Worm (Caenorhabditis elegans) whole organism, late embryonic: ENCODE results near the gene pdtf-1.
"Not testable (repeated sequence)": the region's sequence is repeated elsewhere in the genome, so short reads cannot be mapped to it uniquely, and the experiment has no call there.

Experiments
- C38D4.7 ChIP-seq: fragments of 200-800 bp; sonication (Bioruptor generic); optimal IDR thresholded peaks from 2 replicates; lab custom pipeline; 2018; ENCODE audit warnings: mild to moderate bottlenecking, missing genetic modification characterization, moderate library complexity, missing compliant biosample characterization
- ahr-1 ChIP-seq: sonication (generic microtip); optimal IDR thresholded peaks from 2 replicates; lab custom pipeline; 2016; ENCODE audit warnings: missing genetic modification characterization, missing compliant biosample characterization
- ama-1 ChIP-seq: fragments of 150-350 bp; optimal IDR thresholded peaks from 2 replicates; lab custom pipeline; 2014
- ceh-18 ChIP-seq: sonication (generic microtip); optimal IDR thresholded peaks from 2 replicates; lab custom pipeline; 2016; ENCODE audit warnings: missing genetic modification characterization, missing compliant biosample characterization
- ceh-22 ChIP-seq: sonication (generic microtip); optimal IDR thresholded peaks from 2 replicates; lab custom pipeline; 2017; ENCODE audit warnings: missing biosample characterization, missing genetic modification characterization
- ceh-45 ChIP-seq: fragments of 200-800 bp; sonication (Bioruptor generic); IDR thresholded peaks from 2 replicates; pipeline ENCODE4 v1.3.6; 2022; ENCODE audit warnings: missing genetic modification reagents, missing genetic modification characterization, missing compliant biosample characterization
- ceh-9 ChIP-seq: sonication (generic microtip); optimal IDR thresholded peaks from 2 replicates; lab custom pipeline; 2016; ENCODE audit warnings: mild to moderate bottlenecking, missing genetic modification characterization, inconsistent platforms, missing compliant biosample characterization
- elt-2 ChIP-seq: sonication (generic microtip); optimal IDR thresholded peaks from 2 replicates; lab custom pipeline; 2016; ENCODE audit warnings: missing genetic modification reagents, missing genetic modification characterization, missing compliant biosample characterization
- elt-4 ChIP-seq: sonication (generic microtip); optimal IDR thresholded peaks from 2 replicates; lab custom pipeline; 2016; ENCODE audit warnings: missing genetic modification characterization, missing compliant biosample characterization
- gmeb-2 ChIP-seq: sonication (generic microtip); optimal IDR thresholded peaks from 2 replicates; lab custom pipeline; 2016; ENCODE audit warnings: missing genetic modification characterization, inconsistent platforms, missing compliant biosample characterization
- hlh-13 ChIP-seq: fragments of 200-800 bp; sonication (Bioruptor generic); optimal IDR thresholded peaks from 2 replicates; lab custom pipeline; 2018; ENCODE audit warnings: mild to moderate bottlenecking, missing genetic modification characterization, missing compliant biosample characterization
- hlh-15 ChIP-seq: sonication (generic microtip); optimal IDR thresholded peaks from 2 replicates; lab custom pipeline; 2016; ENCODE audit warnings: missing genetic modification characterization, missing compliant biosample characterization
- hlh-30 ChIP-seq: sonication (generic microtip); optimal IDR thresholded peaks from 2 replicates; lab custom pipeline; 2017; ENCODE audit warnings: antibody characterized with exemption, missing genetic modification characterization, missing compliant biosample characterization; ENCODE audit not compliant: insufficient read depth
- hlh-6 ChIP-seq: sonication (generic microtip); optimal IDR thresholded peaks from 2 replicates; lab custom pipeline; 2016; ENCODE audit warnings: missing genotype, missing genetic modification characterization, missing compliant biosample characterization
- hlh-8 ChIP-seq: sonication (generic microtip); optimal IDR thresholded peaks from 2 replicates; lab custom pipeline; 2016; ENCODE audit warnings: missing genotype, missing genetic modification characterization, missing compliant biosample characterization
- lin-11 ChIP-seq: fragments of 200-800 bp; sonication (Bioruptor generic); optimal IDR thresholded peaks from 2 replicates; lab custom pipeline; 2018; ENCODE audit warnings: mild to moderate bottlenecking, missing genetic modification characterization, missing compliant biosample characterization
- mec-3 ChIP-seq: sonication (generic microtip); optimal IDR thresholded peaks from 2 replicates; lab custom pipeline; 2016; ENCODE audit warnings: borderline replicate concordance, missing genetic modification characterization, missing compliant biosample characterization
- nfya-1 ChIP-seq: sonication (generic microtip); optimal IDR thresholded peaks from 2 replicates; lab custom pipeline; 2017; ENCODE audit warnings: missing genetic modification characterization, mild to moderate bottlenecking, missing compliant biosample characterization, antibody characterized with exemption, moderate library complexity
- npax-4 ChIP-seq: sonication (generic microtip); optimal IDR thresholded peaks from 2 replicates; lab custom pipeline; 2016; ENCODE audit warnings: missing genetic modification characterization, missing compliant biosample characterization
- odd-2 ChIP-seq: sonication (generic microtip); optimal IDR thresholded peaks from 2 replicates; lab custom pipeline; 2017; ENCODE audit warnings: antibody characterized with exemption, mild to moderate bottlenecking, missing genetic modification characterization, missing compliant biosample characterization
- pag-3 ChIP-seq: sonication (generic microtip); optimal IDR thresholded peaks from 2 replicates; lab custom pipeline; 2016; ENCODE audit warnings: missing compliant biosample characterization, missing genetic modification characterization, borderline replicate concordance
- pat-9 ChIP-seq: fragments of 200-800 bp; sonication (Bioruptor generic); optimal IDR thresholded peaks from 2 replicates; lab custom pipeline; 2018; ENCODE audit warnings: mild to moderate bottlenecking, missing genetic modification characterization, moderate library complexity, missing compliant biosample characterization
- pha-2 ChIP-seq: sonication (generic microtip); optimal IDR thresholded peaks from 2 replicates; lab custom pipeline; 2017; ENCODE audit warnings: mild to moderate bottlenecking, missing genetic modification characterization, missing compliant biosample characterization
- pqm-1 ChIP-seq: sonication (generic microtip); optimal IDR thresholded peaks from 2 replicates; lab custom pipeline; 2016; ENCODE audit warnings: missing genetic modification characterization, missing compliant biosample characterization
- pros-1 ChIP-seq: fragments of 150-350 bp; optimal IDR thresholded peaks from 2 replicates; lab custom pipeline; 2014; ENCODE audit warnings: missing biosample characterization, missing genetic modification reagents, missing genetic modification characterization
- ref-2 ChIP-seq: sonication (generic microtip); optimal IDR thresholded peaks from 2 replicates; lab custom pipeline; 2016; ENCODE audit warnings: missing genetic modification characterization, missing compliant biosample characterization
- rnt-1 ChIP-seq: sonication (generic microtip); optimal IDR thresholded peaks from 2 replicates; lab custom pipeline; 2016; ENCODE audit warnings: missing genetic modification characterization, missing compliant biosample characterization
- sdc-2 ChIP-seq: sonication (generic microtip); optimal IDR thresholded peaks from 2 replicates; lab custom pipeline; 2016; ENCODE audit warnings: missing genotype, missing genetic modification characterization, missing compliant biosample characterization
- syd-9 ChIP-seq: sonication (generic microtip); optimal IDR thresholded peaks from 2 replicates; lab custom pipeline; 2016; ENCODE audit warnings: mild to moderate bottlenecking, missing genetic modification characterization, moderate library complexity, missing compliant biosample characterization
- tbx-7 ChIP-seq: sonication (generic microtip); optimal IDR thresholded peaks from 2 replicates; lab custom pipeline; 2016; ENCODE audit warnings: missing genotype, missing genetic modification characterization, missing compliant biosample characterization
- ttx-3 ChIP-seq: sonication (generic microtip); optimal IDR thresholded peaks from 2 replicates; lab custom pipeline; 2016; ENCODE audit warnings: missing genetic modification reagents, missing genetic modification characterization, missing compliant biosample characterization
- unc-42 ChIP-seq: sonication (generic microtip); optimal IDR thresholded peaks from 2 replicates; lab custom pipeline; 2016; ENCODE audit warnings: missing genotype, missing genetic modification characterization, missing compliant biosample characterization
- unc-55 ChIP-seq: sonication (generic microtip); optimal IDR thresholded peaks from 2 replicates; lab custom pipeline; 2017; ENCODE audit warnings: missing biosample characterization, missing genetic modification reagents, missing genetic modification characterization

Gene pdtf-1

ce11 chrIV:8385662-8386061, 47.2 kb upstream of the pdtf-1 start:
- TF ChIP-seq pros-1 (tag; lab: Kevin White, UChicago) (no peak), ama-1 (no peak), ttx-3 (no peak), ceh-18 (no peak), hlh-6 (tag; lab: Kevin White, UChicago) (no peak), unc-42 (tag; lab: Kevin White, UChicago) (peak; percentile 45), ceh-9 (tag; lab: Kevin White, UChicago) (no peak)

- not testable (repeated sequence) for TF ChIP-seq pqm-1 (tag; lab: Kevin White, UChicago); C38D4.7 (GFP tag; lab: Kevin White, UChicago); unc-42 (tag; lab: Kevin White, UChicago)
Observed at ce11 chrIV:8389139-8389538, 43.7 kb upstream of the pdtf-1 start, which contains the start of gene D2096.10. D2096.10 (minus strand) TSS chrIV:8389239.

- no peak for TF ChIP-seq rnt-1 (tag; lab: Kevin White, UChicago)
- no peak for TF ChIP-seq ceh-22 (tag; lab: Kevin White, UChicago)
- TF ChIP-seq gmeb-2 (tag; lab: Kevin White, UChicago) = no peak
- no peak for TF ChIP-seq hlh-30 (tag; lab: Kevin White, UChicago)
- TF ChIP-seq elt-4 (tag; lab: Kevin White, UChicago) = no peak
- no peak for TF ChIP-seq hlh-8
- no peak for TF ChIP-seq odd-2 (tag; lab: Kevin White, UChicago)
- TF ChIP-seq pag-3 (tag; lab: Kevin White, UChicago) = no peak
- no peak for TF ChIP-seq ceh-45 (GFP tag; lab: Robert Waterston, UW)
- TF ChIP-seq unc-55 (GFP tag; lab: Kevin White, UChicago) = no peak
- TF ChIP-seq ref-2 (tag; lab: Kevin White, UChicago) = no peak
- no peak for TF ChIP-seq elt-2 (tag; lab: Kevin White, UChicago)
- TF ChIP-seq npax-4 (tag; lab: Kevin White, UChicago) = no peak
Observed at ce11 chrIV:8394105-8394504, 38.7 kb upstream of the pdtf-1 start, which contains the start of gene D2096.11. D2096.11 (minus strand) TSS chrIV:8394205.

- no peak for TF ChIP-seq ahr-1 (tag; lab: Kevin White, UChicago)
- TF ChIP-seq unc-55 (GFP tag; lab: Kevin White, UChicago) = no peak
- no peak for TF ChIP-seq pha-2 (tag; lab: Kevin White, UChicago)
- no peak for TF ChIP-seq syd-9 (tag; lab: Kevin White, UChicago)
- TF ChIP-seq rnt-1 (tag; lab: Kevin White, UChicago) = no peak
- TF ChIP-seq sdc-2 (tag; lab: Kevin White, UChicago) = no peak
Observed at ce11 chrIV:8396348-8396747, 36.5 kb upstream of the pdtf-1 start, which contains the start of gene timm-17B.2. timm-17B.2 (plus strand) TSS chrIV:8396648.

ce11 chrIV:8397814-8398213, 35.0 kb upstream of the pdtf-1 start:
- TF ChIP-seq elt-4 (tag; lab: Kevin White, UChicago) (no peak), ceh-9 (tag; lab: Kevin White, UChicago) (no peak), mec-3 (tag; lab: Kevin White, UChicago) (no peak), ttx-3 (no peak), nfya-1 (tag; lab: Kevin White, UChicago) (no peak), tbx-7 (tag; lab: Kevin White, UChicago) (no peak), ceh-18 (no peak)
- TF ChIP-seq, all 69 proteins: peak for 0

- TF ChIP-seq ref-2 (tag; lab: Kevin White, UChicago) (no peak), hlh-15 (tag; lab: Kevin White, UChicago) (no peak), hlh-13 (GFP tag; lab: Kevin White, UChicago) (no peak), ceh-45 (GFP tag; lab: Robert Waterston, UW) (no peak), pat-9 (no peak), lin-11 (tag; lab: Kevin White, UChicago) (no peak), hlh-30 (tag; lab: Kevin White, UChicago) (no peak)
Observed at ce11 chrIV:8420961-8421360, 11.9 kb upstream of the pdtf-1 start, which contains the start of gene M116.5. M116.5 (minus strand) TSS chrIV:8421061.
